Fruit fly (Drosophila melanogaster) whole organism, adult: ENCODE results near the gene CG11811.
A peak's percentile ranks its signal among the peaks of the same experiment; 100 is the strongest.

ENCODE experiments used
- CG11617 ChIP-seq: fragments of 200-800 bp; sonication (Bioruptor generic); optimal IDR thresholded peaks from 2 replicates; lab custom pipeline; 2017; ENCODE audit warnings: mild to moderate bottlenecking, missing biosample characterization, missing genetic modification reagents, missing genetic modification characterization
- CG12768 ChIP-seq: fragments of 200-800 bp; sonication (Bioruptor generic); optimal IDR thresholded peaks from 2 replicates; lab custom pipeline; 2017; ENCODE audit warnings: missing biosample characterization, missing genetic modification characterization, mild to moderate bottlenecking, moderate library complexity, missing genetic modification reagents
- CG14711 ChIP-seq: fragments of 200-800 bp; sonication (Bioruptor generic); optimal IDR thresholded peaks from 2 replicates; lab custom pipeline; 2018; ENCODE audit warnings: missing biosample characterization, mild to moderate bottlenecking, missing genetic modification characterization, moderate library complexity
- CG1620 ChIP-seq: fragments of 200-800 bp; sonication (Bioruptor generic); optimal IDR thresholded peaks from 2 replicates; lab custom pipeline; 2016; ENCODE audit warnings: missing biosample characterization, missing genetic modification characterization
- CG33017 ChIP-seq: fragments of 200-800 bp; sonication (Bioruptor generic); optimal IDR thresholded peaks from 2 replicates; lab custom pipeline; 2018; ENCODE audit warnings: missing biosample characterization, mild to moderate bottlenecking, missing genetic modification characterization, moderate library complexity
- CG5204 ChIP-seq: fragments of 200-800 bp; sonication (Bioruptor generic); optimal IDR thresholded peaks from 2 replicates; lab custom pipeline; 2016; ENCODE audit warnings: missing biosample characterization, missing genetic modification characterization
- CG7045 ChIP-seq: fragments of 200-800 bp; sonication (Bioruptor generic); optimal IDR thresholded peaks from 2 replicates; lab custom pipeline; 2017; ENCODE audit warnings: missing biosample characterization, mild to moderate bottlenecking, missing genetic modification characterization
- CG7101 ChIP-seq: fragments of 200-800 bp; sonication (Bioruptor generic); optimal IDR thresholded peaks from 2 replicates; lab custom pipeline; 2018; ENCODE audit warnings: missing biosample characterization, mild to moderate bottlenecking, missing genetic modification characterization, moderate library complexity
- Clk ChIP-seq: fragments of 200-800 bp; sonication (Bioruptor generic); optimal IDR thresholded peaks from 2 replicates; lab custom pipeline; 2017; ENCODE audit warnings: missing biosample characterization, missing genetic modification characterization
- Crg-1 ChIP-seq: fragments of 200-800 bp; sonication (Bioruptor generic); optimal IDR thresholded peaks from 2 replicates; lab custom pipeline; 2016; ENCODE audit warnings: missing biosample characterization, missing genetic modification characterization
- Hr96 ChIP-seq: fragments of 200-800 bp; sonication (Bioruptor generic); optimal IDR thresholded peaks from 2 replicates; lab custom pipeline; 2016; ENCODE audit warnings: missing biosample characterization, missing genetic modification characterization
- Mnt ChIP-seq: fragments of 200-800 bp; sonication (Bioruptor generic); optimal IDR thresholded peaks from 2 replicates; lab custom pipeline; 2016; ENCODE audit warnings: missing biosample characterization, mild to moderate bottlenecking, missing genetic modification characterization
- bab1 ChIP-seq: fragments of 200-800 bp; sonication (Bioruptor generic); optimal IDR thresholded peaks from 3 replicates; lab custom pipeline; 2019; ENCODE audit warnings: missing biosample characterization, mild to moderate bottlenecking, missing genetic modification characterization, moderate library complexity
- cic ChIP-seq: fragments of 200-800 bp; sonication (Bioruptor generic); optimal IDR thresholded peaks from 2 replicates; lab custom pipeline; 2017; ENCODE audit warnings: missing biosample characterization, mild to moderate bottlenecking, missing genetic modification characterization, moderate library complexity
- cnc ChIP-seq, 2 experiments: fragments of >200 bp; optimal IDR thresholded peaks; 2 replicates each; lab custom pipeline; 2017
- kay ChIP-seq: fragments of 200-800 bp; sonication (Bioruptor generic); peaks from one replicate; lab custom pipeline; 2016; ENCODE audit warnings: missing biosample characterization, missing genetic modification characterization, borderline replicate concordance
- ovo ChIP-seq: fragments of 200-800 bp; sonication (Bioruptor generic); optimal IDR thresholded peaks from 2 replicates; lab custom pipeline; 2016; ENCODE audit warnings: missing biosample characterization, missing genetic modification characterization
- pad ChIP-seq: fragments of 200-800 bp; sonication (Bioruptor generic); optimal IDR thresholded peaks from 3 replicates; lab custom pipeline; 2017; ENCODE audit warnings: missing biosample characterization, missing genetic modification characterization, mild to moderate bottlenecking, moderate library complexity, missing genetic modification reagents
- tj ChIP-seq: fragments of 200-800 bp; sonication (Bioruptor generic); optimal IDR thresholded peaks from 3 replicates; lab custom pipeline; 2017; ENCODE audit warnings: missing biosample characterization, mild to moderate bottlenecking, missing genetic modification characterization, moderate library complexity
- toe ChIP-seq: fragments of 200-800 bp; sonication (Bioruptor generic); optimal IDR thresholded peaks from 2 replicates; lab custom pipeline; 2016; ENCODE audit warnings: missing biosample characterization, missing genetic modification characterization

CG11811 gene

dm6 chr3L:10697413-10698118 is 6.7 kb downstream of the CG11811 start:
- TF ChIP-seq cic (GFP tag; lab: Kevin White, UChicago), result peak; percentile 30
- TF ChIP-seq Crg-1 (GFP tag; lab: Kevin White, UChicago), result no peak
- peak; percentile 93 for TF ChIP-seq kay (GFP tag; lab: Kevin White, UChicago)

- TF ChIP-seq Mnt (GFP tag; lab: Kevin White, UChicago) (peak; percentile 5), CG1620 (GFP tag; lab: Kevin White, UChicago) (peak; percentile 38), CG12768 (GFP tag; lab: Kevin White, UChicago) (peak; percentile 46), cnc (optimal IDR thresholded peaks at IDR 0.05; lab: Kevin White, UChicago) (no peak), ovo (GFP tag; lab: Kevin White, UChicago) (peak; percentile 17), Hr96 (GFP tag; lab: Kevin White, UChicago) (no peak), tj (GFP tag; lab: Kevin White, UChicago) (no peak), CG5204 (GFP tag; lab: Kevin White, UChicago) (no peak), bab1 (GFP tag; lab: Kevin White, UChicago) (no peak), CG7045 (GFP tag; lab: Kevin White, UChicago) (peak; percentile 43), Crg-1 (GFP tag; lab: Kevin White, UChicago) (peak; percentile 7), CG33017 (tag; lab: Kevin White, UChicago) (no peak), CG7101 (tag; lab: Kevin White, UChicago) (peak; percentile 66), toe (GFP tag; lab: Kevin White, UChicago) (no peak), CG14711 (tag; lab: Kevin White, UChicago) (peak; percentile 38), CG11617 (GFP tag; lab: Kevin White, UChicago) (no peak), Clk (no peak), pad (GFP tag; lab: Kevin White, UChicago) (peak; percentile 59), cic (GFP tag; lab: Kevin White, UChicago) (no peak), kay (GFP tag; lab: Kevin White, UChicago) (no peak)
These were observed 7.4 kb downstream of the CG11811 start for dm6 chr3L:10698182-10698581.

dm6 chr3L:10702216-10702615 is 11.4 kb downstream of the CG11811 start:
- TF ChIP-seq CG7045 (GFP tag; lab: Kevin White, UChicago), result no peak
- TF ChIP-seq cnc (optimal IDR thresholded peaks at IDR 0.05; lab: Kevin White, UChicago), result no peak
- TF ChIP-seq Crg-1 (GFP tag; lab: Kevin White, UChicago), result no peak
- no peak for TF ChIP-seq Hr96 (GFP tag; lab: Kevin White, UChicago)

dm6 chr3L:10704482-10704993 is 13.7 kb downstream of the CG11811 start:
- no peak for TF ChIP-seq bab1 (GFP tag; lab: Kevin White, UChicago)
- peak; percentile 15 for TF ChIP-seq CG7045 (GFP tag; lab: Kevin White, UChicago)

dm6 chr3L:10709132-10709531 is 18.3 kb downstream of the CG11811 start:
- TF ChIP-seq Crg-1 (GFP tag; lab: Kevin White, UChicago) (no peak), CG11617 (GFP tag; lab: Kevin White, UChicago) (no peak), CG12768 (GFP tag; lab: Kevin White, UChicago) (no peak), bab1 (GFP tag; lab: Kevin White, UChicago) (no peak), CG5204 (GFP tag; lab: Kevin White, UChicago) (no peak), cic (GFP tag; lab: Kevin White, UChicago) (no peak), pad (GFP tag; lab: Kevin White, UChicago) (no peak), CG7101 (tag; lab: Kevin White, UChicago) (no peak), kay (GFP tag; lab: Kevin White, UChicago) (no peak), tj (GFP tag; lab: Kevin White, UChicago) (no peak), toe (GFP tag; lab: Kevin White, UChicago) (no peak), cnc (optimal IDR thresholded peaks at IDR 0.05; lab: Kevin White, UChicago) (no peak), CG7045 (GFP tag; lab: Kevin White, UChicago) (no peak)

dm6 chr3L:10711352-10711751 is 20.5 kb downstream of the CG11811 start:
- TF ChIP-seq cnc (optimal IDR thresholded peaks at IDR 0.05; lab: Kevin White, UChicago) (no peak), CG5204 (GFP tag; lab: Kevin White, UChicago) (no peak), CG12768 (GFP tag; lab: Kevin White, UChicago) (no peak), CG14711 (tag; lab: Kevin White, UChicago) (no peak), toe (GFP tag; lab: Kevin White, UChicago) (no peak), bab1 (GFP tag; lab: Kevin White, UChicago) (no peak), CG7101 (tag; lab: Kevin White, UChicago) (no peak), CG11617 (GFP tag; lab: Kevin White, UChicago) (no peak), cic (GFP tag; lab: Kevin White, UChicago) (no peak), kay (GFP tag; lab: Kevin White, UChicago) (no peak)
